Worm (Caenorhabditis elegans): ENCODE measurements around the gene pcp-2.

pcp-2 gene

DNA sequence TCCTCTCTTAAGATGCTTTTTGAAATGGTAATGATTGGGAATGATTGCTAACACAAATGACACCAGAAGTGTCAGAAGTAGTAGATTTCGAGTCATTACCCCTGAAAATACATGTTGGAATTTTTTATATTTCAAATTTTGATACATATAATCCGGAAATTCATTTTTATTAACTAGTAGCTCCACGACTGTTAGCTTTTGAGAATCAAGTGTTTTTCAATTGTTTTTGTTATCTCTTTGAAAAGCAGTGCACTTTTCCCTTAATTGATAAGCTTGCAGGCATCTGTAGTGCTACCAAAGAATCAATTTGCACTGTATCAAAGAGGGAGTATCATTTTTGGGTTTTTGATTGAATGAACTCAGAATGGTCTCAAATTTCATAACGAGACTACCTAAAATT, at the start of gene pcp-2:
Gene pcp-2, minus strand, starts transcription at position 101 of the 400 bp plus-strand sequence.
- TF ChIP-seq nhr-76 (tag; optimal IDR thresholded peaks at IDR 0.05) (no peak), fkh-10 (GFP tag; optimal IDR thresholded peaks at IDR 0.05) (no peak), fos-1 (tag; optimal IDR thresholded peaks at IDR 0.05) (no peak), nfya-1 (tag; optimal IDR thresholded peaks at IDR 0.05; ENCODE audit: insufficient read depth) (no peak), unc-62 (GFP tag; optimal IDR thresholded peaks at IDR 0.05) (no peak), egl-27 (tag; optimal IDR thresholded peaks at IDR 0.05) (no peak), nhr-28 (tag; optimal IDR thresholded peaks at IDR 0.05) (no peak), zag-1 (tag; optimal IDR thresholded peaks at IDR 0.05) (no peak), R02D3.7 (tag; optimal IDR thresholded peaks at IDR 0.05) (no peak), unc-39 (tag; optimal IDR thresholded peaks at IDR 0.05) (no peak), nhr-23 (tag; optimal IDR thresholded peaks at IDR 0.05) (no peak), ceh-9 (tag; optimal IDR thresholded peaks at IDR 0.05) (no peak), egl-5 (tag; optimal IDR thresholded peaks at IDR 0.05) (no peak), pqm-1 (tag; optimal IDR thresholded peaks at IDR 0.05) (no peak), jun-1 (tag; optimal IDR thresholded peaks at IDR 0.05) (no peak), snpc-4 (tag; optimal IDR thresholded peaks at IDR 0.05) (no peak), nhr-12 (tag; optimal IDR thresholded peaks at IDR 0.05) (no peak)

DNA sequence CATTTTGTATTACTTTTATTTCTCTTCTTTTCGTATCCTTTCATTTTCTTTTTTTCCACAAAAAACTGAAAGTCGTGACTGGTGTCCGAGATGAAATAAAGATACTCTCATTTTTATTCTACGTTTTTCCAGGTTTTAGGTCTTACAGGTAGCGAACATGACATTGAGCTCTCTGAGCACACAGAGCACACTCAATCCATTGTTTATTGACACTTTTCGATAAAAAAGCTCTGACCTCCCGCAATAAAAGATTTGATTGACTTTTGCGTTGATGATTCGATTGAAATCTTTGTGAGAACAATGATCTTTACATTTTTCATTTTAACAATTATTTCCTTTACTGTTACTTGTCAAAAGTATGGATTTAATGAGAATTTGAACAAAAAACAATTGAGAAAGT, 47.2 kb upstream of the pcp-2 start, which contains the start of gene C46C2.6:
Gene C46C2.6, plus strand, starts transcription at position 301 of the 400 bp plus-strand sequence.
- peak; percentile 18 for TF ChIP-seq pha-4 (tag; optimal IDR thresholded peaks at IDR 0.05)
- no peak for TF ChIP-seq fkh-2 (tag; optimal IDR thresholded peaks at IDR 0.05)
- TF ChIP-seq aly-2 (tag; optimal IDR thresholded peaks at IDR 0.05): peak; percentile 40

DNA sequence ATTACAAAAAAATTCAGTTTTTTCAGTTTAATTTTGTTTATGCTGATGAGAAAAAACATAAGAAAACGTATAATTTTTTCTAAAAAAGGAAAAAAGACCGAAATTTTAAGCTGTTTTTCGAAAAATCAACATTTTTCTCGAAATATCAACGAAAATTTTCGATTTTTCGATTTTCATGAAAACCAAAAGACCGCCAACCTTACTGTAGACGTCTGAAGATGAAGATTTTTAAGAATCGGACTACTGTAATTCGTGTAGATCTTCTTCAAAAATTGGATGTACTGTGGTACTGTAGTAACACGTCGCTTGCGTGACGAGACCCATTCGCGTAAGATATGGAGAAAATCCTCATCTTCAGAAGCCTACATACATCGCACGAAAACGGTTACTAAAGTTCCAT, 45.9 kb upstream of the pcp-2 start:
- TF ChIP-seq ceh-9 (tag; optimal IDR thresholded peaks at IDR 0.05) (no peak), unc-62 (GFP tag; optimal IDR thresholded peaks at IDR 0.05) (no peak), nfya-1 (tag; optimal IDR thresholded peaks at IDR 0.05; ENCODE audit: insufficient read depth) (no peak), elt-3 (tag; optimal IDR thresholded peaks at IDR 0.05) (no peak), lin-39 (tag; optimal IDR thresholded peaks at IDR 0.05) (no peak), ZK546.5 (tag; optimal IDR thresholded peaks at IDR 0.05) (no peak), nhr-12 (tag; optimal IDR thresholded peaks at IDR 0.05) (no peak), egl-5 (tag; optimal IDR thresholded peaks at IDR 0.05) (no peak), lin-15B (tag; optimal IDR thresholded peaks at IDR 0.05) (no peak), nhr-67 (tag; optimal IDR thresholded peaks at IDR 0.05) (no peak), skn-1 (tag; optimal IDR thresholded peaks at IDR 0.05) (no peak)

- no peak for TF ChIP-seq pha-4 (tag; optimal IDR thresholded peaks at IDR 0.05)
- TF ChIP-seq unc-39 (tag; optimal IDR thresholded peaks at IDR 0.05): no peak
- TF ChIP-seq nhr-43 (tag; optimal IDR thresholded peaks at IDR 0.05; ENCODE audit: poor library complexity, severe bottlenecking): no peak
- TF ChIP-seq unc-62 (GFP tag; optimal IDR thresholded peaks at IDR 0.05): no peak
- no peak for TF ChIP-seq nhr-28 (tag; optimal IDR thresholded peaks at IDR 0.05)
- TF ChIP-seq ztf-11 (tag; optimal IDR thresholded peaks at IDR 0.05): no peak
- TF ChIP-seq snpc-4 (tag; optimal IDR thresholded peaks at IDR 0.05): no peak
- TF ChIP-seq fos-1 (tag; optimal IDR thresholded peaks at IDR 0.05): no peak
- no peak for TF ChIP-seq egl-5 (tag; optimal IDR thresholded peaks at IDR 0.05)
- no peak for TF ChIP-seq aly-2 (tag; optimal IDR thresholded peaks at IDR 0.05)
- no peak for TF ChIP-seq daf-12 (tag; optimal IDR thresholded peaks at IDR 0.05)
- no peak for TF ChIP-seq nfya-1 (tag; optimal IDR thresholded peaks at IDR 0.05; ENCODE audit: insufficient read depth)
- no peak for TF ChIP-seq nhr-77 (tag; optimal IDR thresholded peaks at IDR 0.05)
Observed at ce11 chrIV:9199939-9200202, 34.9 kb upstream of the pcp-2 start, which contains the start of gene wnk-1. Gene wnk-1 (plus strand): TSS chrIV:9200103.

- TF ChIP-seq elt-2 (tag; optimal IDR thresholded peaks at IDR 0.05): peak; percentile 7
- no peak for TF ChIP-seq lin-15B (tag; optimal IDR thresholded peaks at IDR 0.05)
- no peak for TF ChIP-seq sea-2 (GFP tag; optimal IDR thresholded peaks at IDR 0.05)
- TF ChIP-seq ama-1 (optimal IDR thresholded peaks at IDR 0.05): peak; percentile 53
Observed at ce11 chrIV:9199148-9199938, 34.4 kb upstream of the pcp-2 start.
